Worm (Caenorhabditis elegans) whole organism, L4 larva: Measurements from ENCODE around the gene ncx-7.
A peak's percentile ranks its signal among the peaks of the same experiment; 100 is the strongest.

Experiments used
- D1046.2 ChIP-seq: fragments of 200-800 bp; sonication (Bioruptor generic); IDR thresholded peaks from 2 replicates; pipeline ENCODE4 v1.3.6; 2022; ENCODE audit warnings: missing genetic modification characterization, missing compliant biosample characterization
- F10B5.3 ChIP-seq: sonication (generic microtip); optimal IDR thresholded peaks from 2 replicates; lab custom pipeline; 2016; ENCODE audit warnings: mild to moderate bottlenecking, missing genetic modification characterization, missing compliant biosample characterization
- F44E2.7 ChIP-seq: fragments of 200-800 bp; sonication (Bioruptor generic); IDR thresholded peaks from 2 replicates; pipeline ENCODE4 v2.1.2; 2022; ENCODE audit warnings: missing genetic modification characterization, missing compliant biosample characterization
- R02D3.7 ChIP-seq: fragments of 150-350 bp; sonication (generic microtip); optimal IDR thresholded peaks from 3 replicates; lab custom pipeline; 2014; ENCODE audit warnings: missing biosample characterization, missing genetic modification characterization
- Y5F2A.4 ChIP-seq: fragments of 200-800 bp; sonication (Bioruptor generic); optimal IDR thresholded peaks from 2 replicates; lab custom pipeline; 2018; ENCODE audit warnings: mild to moderate bottlenecking, missing genetic modification characterization, missing compliant biosample characterization
- Y75B8A.6 ChIP-seq: fragments of 200-800 bp; sonication (Bioruptor generic); IDR thresholded peaks from 2 replicates; pipeline ENCODE4 v1.3.6; 2022; ENCODE audit warnings: missing genetic modification reagents, missing genetic modification characterization, missing compliant biosample characterization
- ZK546.5 ChIP-seq, 2 experiments: sonication (generic microtip); optimal IDR thresholded peaks; 2 replicates each; lab custom pipeline; 2017; ENCODE audit warnings: missing biosample characterization in 2 of 2, missing genetic modification characterization in 2 of 2
- aha-1 ChIP-seq: fragments of 150-350 bp; peaks from one replicate; lab custom pipeline; 2014; ENCODE audit warnings: missing biosample characterization, missing genetic modification characterization
- aly-2 ChIP-seq: sonication (generic microtip); optimal IDR thresholded peaks from 2 replicates; lab custom pipeline; 2018; ENCODE audit warnings: missing biosample characterization, missing genetic modification characterization
- ceh-32 ChIP-seq: sonication (generic microtip); optimal IDR thresholded peaks from 2 replicates; lab custom pipeline; 2016; ENCODE audit warnings: mild to moderate bottlenecking, missing genetic modification characterization, missing compliant biosample characterization; ENCODE audit not compliant: poor library complexity
- ceh-44 ChIP-seq: fragments of 200-800 bp; sonication (Bioruptor generic); IDR thresholded peaks from 2 replicates; pipeline ENCODE4 v1.3.6; 2022; ENCODE audit warnings: missing genetic modification reagents, missing genetic modification characterization, missing compliant biosample characterization
- ctbp-1 ChIP-seq: fragments of 200-800 bp; sonication (Bioruptor generic); IDR thresholded peaks from 2 replicates; pipeline ENCODE4 v1.3.6; 2022; ENCODE audit warnings: missing genetic modification reagents, missing genetic modification characterization, missing compliant biosample characterization
- daf-12 ChIP-seq: fragments of 150-350 bp; optimal IDR thresholded peaks from 2 replicates; lab custom pipeline; 2014; ENCODE audit warnings: missing biosample characterization, missing genetic modification reagents, missing genetic modification characterization
- dmd-6 ChIP-seq: fragments of 200-800 bp; sonication (Bioruptor generic); IDR thresholded peaks from 2 replicates; pipeline ENCODE4 v1.3.6; 2022; ENCODE audit warnings: missing genetic modification reagents, missing genetic modification characterization, missing compliant biosample characterization
- dmd-9 ChIP-seq: fragments of 200-800 bp; sonication (Bioruptor generic); IDR thresholded peaks from 2 replicates; pipeline ENCODE4 v1.3.6; 2022; ENCODE audit warnings: missing genetic modification reagents, missing genetic modification characterization, missing compliant biosample characterization
- duxl-1 ChIP-seq: sonication (generic microtip); optimal IDR thresholded peaks from 2 replicates; lab custom pipeline; 2016; ENCODE audit warnings: mild to moderate bottlenecking, missing genetic modification characterization, moderate library complexity, missing compliant biosample characterization; ENCODE audit not compliant: poor library complexity
- dve-1 ChIP-seq: sonication (generic microtip); optimal IDR thresholded peaks from 2 replicates; lab custom pipeline; 2017; ENCODE audit warnings: antibody characterized with exemption, mild to moderate bottlenecking, missing genetic modification characterization, missing compliant biosample characterization; ENCODE audit not compliant: insufficient read depth
- fkh-10 ChIP-seq: fragments of 150-350 bp; optimal IDR thresholded peaks from 2 replicates; lab custom pipeline; 2014; ENCODE audit warnings: missing biosample characterization, missing genetic modification reagents, missing genetic modification characterization
- gei-8 ChIP-seq: fragments of 200-800 bp; sonication (Bioruptor generic); optimal IDR thresholded peaks from 2 replicates; lab custom pipeline; 2018; ENCODE audit warnings: mild to moderate bottlenecking, missing genetic modification characterization, missing compliant biosample characterization
- hif-1 ChIP-seq, 2 experiments: sonication (generic microtip); optimal IDR thresholded peaks; 2 replicates each; lab custom pipeline; 2016 to 2017; ENCODE audit warnings: missing compliant biosample characterization in 2 of 2, missing genetic modification characterization in 2 of 2, missing genetic modification reagents in 2 of 2, missing genotype in 2 of 2, mild to moderate bottlenecking in 1 of 2
- hlh-11 ChIP-seq: fragments of 200-800 bp; sonication (Bioruptor generic); optimal IDR thresholded peaks from 2 replicates; lab custom pipeline; 2018; ENCODE audit warnings: mild to moderate bottlenecking, missing genetic modification characterization, missing compliant biosample characterization
- lim-7 ChIP-seq: fragments of 200-800 bp; sonication (Bioruptor generic); IDR thresholded peaks from 2 replicates; pipeline ENCODE4 v1.3.6; 2022; ENCODE audit warnings: missing genetic modification characterization, missing compliant biosample characterization
- lin-13 ChIP-seq: fragments of 150-350 bp; optimal IDR thresholded peaks from 2 replicates; lab custom pipeline; 2014; ENCODE audit warnings: missing biosample characterization, missing genetic modification reagents, missing genetic modification characterization
- lin-29 ChIP-seq: fragments of 200-800 bp; sonication (Bioruptor generic); IDR thresholded peaks from 2 replicates; pipeline ENCODE4 v1.3.6; 2022; ENCODE audit warnings: missing genetic modification reagents, missing genetic modification characterization, missing compliant biosample characterization
- lin-39 ChIP-seq: fragments of 150-350 bp; optimal IDR thresholded peaks from 2 replicates; lab custom pipeline; 2014; ENCODE audit warnings: missing biosample characterization, missing genetic modification reagents, missing genetic modification characterization
- lir-3 ChIP-seq: sonication (generic microtip); optimal IDR thresholded peaks from 2 replicates; lab custom pipeline; 2016; ENCODE audit warnings: mild to moderate bottlenecking, missing genetic modification characterization, missing compliant biosample characterization
- madf-5 ChIP-seq, 2 experiments: fragments of 200-800 bp; sonication (Bioruptor generic); IDR thresholded peaks; 2 replicates each; pipeline ENCODE4 v1.3.6; 2022; ENCODE audit warnings: missing compliant biosample characterization in 2 of 2, missing genetic modification characterization in 2 of 2
- madf-9 ChIP-seq: fragments of 200-800 bp; sonication (Bioruptor generic); conservative IDR thresholded peaks from 2 replicates; pipeline ENCODE4 v1.3.6; 2022; ENCODE audit warnings: missing genetic modification reagents, missing genetic modification characterization, missing compliant biosample characterization
- mdl-1 ChIP-seq, 2 experiments: fragments of 150-350 bp in 1 of 2; sonication (generic microtip) in 1 of 2; optimal IDR thresholded peaks; 2 replicates each; lab custom pipeline; 2014 to 2017; ENCODE audit warnings: missing biosample characterization in 2 of 2, missing genetic modification characterization in 2 of 2
- mep-1 ChIP-seq: fragments of 150-350 bp; sonication (generic microtip); optimal IDR thresholded peaks from 3 replicates; lab custom pipeline; 2014; ENCODE audit warnings: missing biosample characterization, missing genetic modification characterization
- mxl-2 ChIP-seq: fragments of 200-800 bp; sonication (Bioruptor generic); conservative IDR thresholded peaks from 2 replicates; pipeline ENCODE4 v1.3.6; 2022; ENCODE audit warnings: missing genetic modification reagents, missing genetic modification characterization, missing compliant biosample characterization
- nhr-102 ChIP-seq: sonication (generic microtip); optimal IDR thresholded peaks from 2 replicates; lab custom pipeline; 2016; ENCODE audit warnings: mild to moderate bottlenecking, missing genetic modification characterization, moderate library complexity, missing compliant biosample characterization
- nhr-11 ChIP-seq: fragments of 150-350 bp; optimal IDR thresholded peaks from 2 replicates; lab custom pipeline; 2014; ENCODE audit warnings: missing biosample characterization, missing genetic modification characterization
- nhr-237 ChIP-seq: sonication (generic microtip); optimal IDR thresholded peaks from 2 replicates; lab custom pipeline; 2017; ENCODE audit warnings: missing biosample characterization, missing genetic modification characterization
- nhr-77 ChIP-seq: fragments of 150-350 bp; optimal IDR thresholded peaks from 2 replicates; lab custom pipeline; 2014; ENCODE audit warnings: missing biosample characterization, missing genetic modification characterization
- pqm-1 ChIP-seq: sonication (generic microtip); optimal IDR thresholded peaks from 2 replicates; lab custom pipeline; 2017; ENCODE audit warnings: missing biosample characterization, missing genetic modification characterization
- saeg-2 ChIP-seq: fragments of 200-800 bp; sonication (Bioruptor generic); IDR thresholded peaks from 2 replicates; pipeline ENCODE4 v1.3.6; 2022; ENCODE audit warnings: missing genetic modification reagents, missing genetic modification characterization, missing compliant biosample characterization
- set-16 ChIP-seq: fragments of 200-800 bp; sonication (Bioruptor generic); IDR thresholded peaks from 2 replicates; pipeline ENCODE4 v1.3.6; 2022; ENCODE audit warnings: missing genetic modification reagents, missing genetic modification characterization, missing compliant biosample characterization
- spr-1 ChIP-seq: sonication (generic microtip); optimal IDR thresholded peaks from 2 replicates; lab custom pipeline; 2016; ENCODE audit warnings: mild to moderate bottlenecking, missing genetic modification characterization, missing compliant biosample characterization
- spr-3 ChIP-seq: fragments of 200-800 bp; sonication (Bioruptor generic); optimal IDR thresholded peaks from 2 replicates; lab custom pipeline; 2018; ENCODE audit warnings: mild to moderate bottlenecking, missing genetic modification characterization, missing compliant biosample characterization
- unc-62 ChIP-seq, 3 experiments: fragments of 150-350 bp in 1 of 3; sonication (generic microtip); optimal IDR thresholded peaks in 2 of 3; peaks in 1 of 3; 1 replicate in 1 of 3; 2 replicates in 2 of 3; lab custom pipeline; 2014 to 2017; ENCODE audit warnings: missing biosample characterization in 3 of 3, missing genetic modification characterization in 3 of 3, missing genetic modification reagents in 3 of 3, missing genotype in 1 of 3
- zfp-3 ChIP-seq: fragments of 200-800 bp; sonication (Bioruptor generic); conservative IDR thresholded peaks from 2 replicates; pipeline ENCODE4 v1.3.6; 2022; ENCODE audit warnings: missing genetic modification reagents, missing genetic modification characterization, missing compliant biosample characterization
- zip-11 ChIP-seq: fragments of 200-800 bp; sonication (Bioruptor generic); IDR thresholded peaks from 2 replicates; pipeline ENCODE4 v1.3.6; 2022; ENCODE audit warnings: missing genetic modification characterization, missing compliant biosample characterization
- zip-2 ChIP-seq: fragments of 150-350 bp; optimal IDR thresholded peaks from 2 replicates; lab custom pipeline; 2014; ENCODE audit warnings: missing biosample characterization, missing genetic modification characterization

Gene ncx-7

ce11 chrIII:9720191-9720590, at the start of gene ncx-7:
Gene ncx-7 (minus strand): TSS chrIII:9720291.
- no peak for TF ChIP-seq madf-9 (GFP tag; lab: Robert Waterston, UW)
- peak; percentile 6 for TF ChIP-seq pqm-1
- TF ChIP-seq, all 104 proteins: peak for 1

ce11 chrIII:9768023-9768422, 47.9 kb upstream of the ncx-7 start:
- no peak for TF ChIP-seq ZK546.5 (tag; optimal IDR thresholded peaks at IDR 0.05; lab: Kevin White, UChicago)
- no peak for TF ChIP-seq lin-29 (GFP tag; lab: Robert Waterston, UW)
- TF ChIP-seq set-16 (GFP tag; lab: Robert Waterston, UW) = peak; percentile 69
- TF ChIP-seq lin-39 = no peak
- TF ChIP-seq hlh-11 = no peak
- TF ChIP-seq aly-2 (tag; lab: Kevin White, UChicago) = no peak
- TF ChIP-seq F44E2.7 (GFP tag; lab: Robert Waterston, UW) = no peak
- no peak for TF ChIP-seq dve-1 (tag; lab: Kevin White, UChicago)
- TF ChIP-seq lim-7 (GFP tag; lab: Robert Waterston, UW) = 0 out of 2 replicates have a peak, but pooled peaks have one; percentile 14
- TF ChIP-seq nhr-77 (tag; lab: Kevin White, UChicago) = no peak
- TF ChIP-seq dmd-9 (GFP tag; lab: Robert Waterston, UW) = 0 out of 2 replicates have a peak, but pooled peaks have one; percentile 55
- TF ChIP-seq unc-62 (GFP tag; optimal IDR thresholded peaks at IDR 0.05 in 1 of 2; lab: Kevin White, UChicago) = peak in 1 of 2 experiments; percentile 17
- no peak for TF ChIP-seq unc-62 (tag; optimal IDR thresholded peaks at IDR 0.05; lab: Kevin White, UChicago)

- peak in 1 of 2 experiments; percentile 57 for TF ChIP-seq unc-62 (GFP tag; optimal IDR thresholded peaks at IDR 0.05 in 1 of 2; lab: Kevin White, UChicago)
- no peak for TF ChIP-seq unc-62 (tag; optimal IDR thresholded peaks at IDR 0.05; lab: Kevin White, UChicago)
- TF ChIP-seq aha-1 = peak; percentile 50
- no peak for TF ChIP-seq dmd-6
These were observed 47.0 kb upstream of the ncx-7 start for ce11 chrIII:9767095-9767494.

ce11 chrIII:9766175-9766574, 46.1 kb upstream of the ncx-7 start, which contains the start of gene cbp-1:
Gene cbp-1 (plus strand): TSS chrIII:9766509.
- TF ChIP-seq nhr-102 (tag; lab: Kevin White, UChicago) (no peak), zip-11 (GFP tag; lab: Robert Waterston, UW) (no peak), dmd-6 (0 out of 2 replicates have a peak, but pooled peaks have one; percentile 11), madf-5 (GFP tag; IDR thresholded peaks at IDR 0.05; lab: Robert Waterston, UW) (no peak), duxl-1 (tag; lab: Kevin White, UChicago) (peak; percentile 11), nhr-237 (no peak), ceh-44 (no peak), fkh-10 (GFP tag; lab: Kevin White, UChicago) (no peak), daf-12 (tag; lab: Kevin White, UChicago) (no peak), gei-8 (GFP tag; lab: Kevin White, UChicago) (no peak), mep-1 (tag; lab: Kevin White, UChicago) (peak; percentile 20), D1046.2 (GFP tag; lab: Robert Waterston, UW) (no peak), lin-39 (no peak), spr-1 (no peak), ceh-32 (tag; lab: Kevin White, UChicago) (no peak), pqm-1 (no peak), spr-3 (GFP tag; lab: Kevin White, UChicago) (no peak), mdl-1 (tag; optimal IDR thresholded peaks at IDR 0.05; lab: Kevin White, UChicago) (no peak), hif-1 (tag; optimal IDR thresholded peaks at IDR 0.05; lab: Kevin White, UChicago) (no peak), F10B5.3 (tag; lab: Kevin White, UChicago) (no peak), hlh-11 (peak; percentile 1), unc-62 (GFP tag; optimal IDR thresholded peaks at IDR 0.05 in 1 of 2; lab: Kevin White, UChicago) (no peak), unc-62 (tag; optimal IDR thresholded peaks at IDR 0.05; lab: Kevin White, UChicago) (no peak), nhr-11 (tag; lab: Kevin White, UChicago) (no peak), Y75B8A.6 (GFP tag; lab: Robert Waterston, UW) (no peak), mxl-2 (GFP tag; lab: Robert Waterston, UW) (no peak), ctbp-1 (GFP tag; lab: Robert Waterston, UW) (no peak), zip-2 (tag; lab: Kevin White, UChicago) (no peak), lin-13 (GFP tag; lab: Kevin White, UChicago) (no peak), Y5F2A.4 (GFP tag; lab: Kevin White, UChicago) (no peak), zfp-3 (no peak), lir-3 (tag; lab: Kevin White, UChicago) (no peak), R02D3.7 (tag; lab: Kevin White, UChicago) (no peak), saeg-2 (no peak)
